Worm (Caenorhabditis elegans): ENCODE data around the gene npp-26.

The npp-26 gene

DNA sequence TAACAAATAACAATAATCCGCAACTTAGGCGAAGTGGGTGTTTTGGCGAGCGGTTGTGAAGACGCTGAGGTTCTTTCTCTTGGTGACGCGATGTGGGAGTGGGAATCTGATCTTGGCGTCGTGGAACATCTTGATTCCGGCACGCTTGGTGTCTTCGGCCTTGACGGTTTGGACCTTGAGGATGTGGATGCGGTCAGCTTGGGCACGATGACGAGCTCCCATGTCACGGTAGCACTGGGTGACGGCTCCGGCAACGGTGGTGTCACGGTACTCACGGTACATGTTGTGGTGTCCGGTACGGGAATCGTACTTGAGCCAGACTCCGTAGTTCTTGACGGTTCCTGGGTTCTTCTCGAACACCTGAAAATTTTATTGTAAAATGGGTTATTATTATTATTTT lies 15.4 kb upstream of the npp-26 start:
- no peak for TF ChIP-seq elt-3 (tag; optimal IDR thresholded peaks at IDR 0.05)
- TF ChIP-seq egl-27 (tag; optimal IDR thresholded peaks at IDR 0.05): no peak
- 0 out of 2 replicates have a peak, but pooled peaks have one; percentile 35 for TF ChIP-seq mab-9 (GFP tag; IDR thresholded peaks at IDR 0.05)
- TF ChIP-seq sup-37 (GFP tag; optimal IDR thresholded peaks at IDR 0.05): no peak
- TF ChIP-seq nhr-90 (tag; optimal IDR thresholded peaks at IDR 0.05; ENCODE audit: poor library complexity): no peak
- peak; percentile 19 for TF ChIP-seq C34B4.2 (tag; optimal IDR thresholded peaks at IDR 0.05)

DNA sequence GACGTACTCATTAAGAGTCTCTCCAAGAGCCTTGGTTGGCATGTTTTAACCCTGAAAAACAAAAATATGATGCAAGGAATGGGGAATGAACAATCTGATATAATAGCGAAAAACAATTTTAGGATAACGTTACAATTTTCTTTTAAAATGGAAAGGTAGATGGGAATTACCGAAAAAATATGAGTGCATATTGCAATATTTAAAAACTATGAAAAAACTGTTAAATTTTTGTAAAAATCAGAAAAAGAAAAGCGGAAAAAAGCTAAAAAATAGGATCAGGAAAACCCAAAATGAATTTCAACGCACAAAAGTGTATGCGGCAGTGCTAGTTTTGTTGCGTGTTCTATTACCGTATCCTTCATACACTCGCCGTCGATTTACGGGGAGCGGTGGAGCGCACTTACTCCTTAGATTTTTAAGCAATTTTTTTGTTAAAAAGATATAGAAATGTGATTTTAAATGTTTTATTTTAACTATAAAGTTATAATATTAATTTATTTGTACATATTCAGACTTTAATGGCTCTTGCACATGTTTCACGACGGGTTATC lies 14.7 kb upstream of the npp-26 start, which contains the start of the genes rpl-20 and Y17G9B.5:
Gene rpl-20, minus strand, starts transcription at position 51 of the 551 bp plus-strand sequence.
Gene Y17G9B.5, plus strand, starts transcription at position 513 of the 551 bp plus-strand sequence.
- peak; percentile 100 for TF ChIP-seq lin-15B (tag; optimal IDR thresholded peaks at IDR 0.05)
- peak; percentile 100 for TF ChIP-seq ets-5 (GFP tag; IDR thresholded peaks at IDR 0.05)
- TF ChIP-seq aly-2 (tag; optimal IDR thresholded peaks at IDR 0.05): peak; percentile 100
- TF ChIP-seq ceh-8 (GFP tag; optimal IDR thresholded peaks at IDR 0.05): peak; percentile 100
- TF ChIP-seq nhr-71 (tag; optimal IDR thresholded peaks at IDR 0.05): peak; percentile 100
- TF ChIP-seq nhr-84 (tag; optimal IDR thresholded peaks at IDR 0.05): peak; percentile 91
- peak; percentile 100 for TF ChIP-seq ceh-82 (tag; optimal IDR thresholded peaks at IDR 0.05)
- TF ChIP-seq F16B12.6 (tag; optimal IDR thresholded peaks at IDR 0.05): peak; percentile 81
- peak; percentile 100 for TF ChIP-seq nhr-20 (tag; optimal IDR thresholded peaks at IDR 0.05)
- peak; percentile 100 for TF ChIP-seq dsc-1 (tag; optimal IDR thresholded peaks at IDR 0.05)
- TF ChIP-seq lin-13 (GFP tag; optimal IDR thresholded peaks at IDR 0.05): peak; percentile 100
- TF ChIP-seq tbx-2 (tag; optimal IDR thresholded peaks at IDR 0.05): peak; percentile 100
- peak; percentile 96 for TF ChIP-seq ceh-63 (GFP tag; optimal IDR thresholded peaks at IDR 0.05)
- peak; percentile 96 for TF ChIP-seq unc-62 (GFP tag; optimal IDR thresholded peaks at IDR 0.05)
- peak; percentile 98 for TF ChIP-seq unc-98 (GFP tag; IDR thresholded peaks at IDR 0.05)
- TF ChIP-seq lin-14 (GFP tag; optimal IDR thresholded peaks at IDR 0.05): peak; percentile 100
- peak; percentile 100 for TF ChIP-seq pax-3 (tag; optimal IDR thresholded peaks at IDR 0.05)
- TF ChIP-seq nhr-19 (GFP tag; conservative IDR thresholded peaks at IDR 0.05): peak; percentile 100
- TF ChIP-seq skn-1 (tag; optimal IDR thresholded peaks at IDR 0.05): peak; percentile 99
- TF ChIP-seq mdl-1 (tag; optimal IDR thresholded peaks at IDR 0.05): peak in 1 of 2 experiments; percentile 98
- TF ChIP-seq C34B4.2 (tag; optimal IDR thresholded peaks at IDR 0.05): peak; percentile 98
- peak; percentile 99 for TF ChIP-seq nhr-237 (tag; optimal IDR thresholded peaks at IDR 0.05)
- peak; percentile 100 for TF ChIP-seq isw-1 (GFP tag; IDR thresholded peaks at IDR 0.05)
- TF ChIP-seq lsy-2 (tag; optimal IDR thresholded peaks at IDR 0.05): peak; percentile 100
- peak; percentile 81 for TF ChIP-seq nhr-76 (tag; optimal IDR thresholded peaks at IDR 0.05)
- peak; percentile 100 for TF ChIP-seq unc-130 (tag; optimal IDR thresholded peaks at IDR 0.05)
- peak; percentile 97 to 98 for TF ChIP-seq efl-1 (optimal IDR thresholded peaks at IDR 0.05)
- peak; percentile 91 to 99 for TF ChIP-seq efl-1 (GFP tag; optimal IDR thresholded peaks at IDR 0.05 in 1 of 2)
- TF ChIP-seq lir-3 (tag; optimal IDR thresholded peaks at IDR 0.05; ENCODE audit: poor library complexity): peak; percentile 98
- peak; percentile 98 for TF ChIP-seq efl-3 (GFP tag; optimal IDR thresholded peaks at IDR 0.05)
- TF ChIP-seq ama-1 (optimal IDR thresholded peaks at IDR 0.05): peak; percentile 95
- peak; percentile 100 for TF ChIP-seq nhr-85 (tag)
- peak; percentile 81 for TF ChIP-seq Y116A8C.19 (tag; optimal IDR thresholded peaks at IDR 0.05; ENCODE audit: borderline replicate concordance)
- TF ChIP-seq fkh-4 (tag; optimal IDR thresholded peaks at IDR 0.05; ENCODE audit: borderline replicate concordance): peak; percentile 95
- TF ChIP-seq jun-1 (tag; optimal IDR thresholded peaks at IDR 0.05): peak; percentile 99
- peak; percentile 98 for TF ChIP-seq nhr-11 (tag; optimal IDR thresholded peaks at IDR 0.05)
- TF ChIP-seq ceh-88 (GFP tag; IDR thresholded peaks at IDR 0.05): peak; percentile 100
- peak; percentile 100 for TF ChIP-seq fkh-8 (tag; optimal IDR thresholded peaks at IDR 0.05)
- peak; percentile 99 for TF ChIP-seq mab-9 (GFP tag; IDR thresholded peaks at IDR 0.05)
- TF ChIP-seq C04F5.9 (tag; optimal IDR thresholded peaks at IDR 0.05): peak; percentile 97
- peak; percentile 92 to 100 for TF ChIP-seq ztf-11 (tag; optimal IDR thresholded peaks at IDR 0.05)
- TF ChIP-seq ces-1 (GFP tag; optimal IDR thresholded peaks at IDR 0.05): peak; percentile 81
- TF ChIP-seq ceh-90 (tag; optimal IDR thresholded peaks at IDR 0.05): peak; percentile 75
- TF ChIP-seq nhr-28 (tag; optimal IDR thresholded peaks at IDR 0.05): peak; percentile 82
- TF ChIP-seq mef-2 (tag; optimal IDR thresholded peaks at IDR 0.05): peak; percentile 97
- peak; percentile 100 for TF ChIP-seq xbp-1 (tag; optimal IDR thresholded peaks at IDR 0.05)
